Worm (Caenorhabditis elegans) whole organism, L2 larva: Measurements from ENCODE around the gene F53C11.5.

ENCODE experiments used
- C34F6.9 ChIP-seq: fragments of 150-350 bp; optimal IDR thresholded peaks from 2 replicates; lab custom pipeline; 2014; ENCODE audit warnings: missing biosample characterization, missing genetic modification characterization
- F13H6.1 ChIP-seq: sonication (generic microtip); optimal IDR thresholded peaks from 2 replicates; lab custom pipeline; 2016; ENCODE audit warnings: missing genetic modification characterization, missing compliant biosample characterization
- R02D3.7 ChIP-seq: fragments of 150-350 bp; optimal IDR thresholded peaks from 2 replicates; lab custom pipeline; 2014; ENCODE audit warnings: missing biosample characterization, missing genetic modification characterization
- Y55F3AM.14 ChIP-seq: fragments of 200-800 bp; sonication (Bioruptor generic); optimal IDR thresholded peaks from 2 replicates; lab custom pipeline; 2018; ENCODE audit warnings: mild to moderate bottlenecking, missing genetic modification characterization, missing compliant biosample characterization
- alr-1 ChIP-seq: fragments of 150-350 bp; optimal IDR thresholded peaks from 2 replicates; lab custom pipeline; 2014; ENCODE audit warnings: missing biosample characterization, missing genetic modification characterization
- aly-2 ChIP-seq: fragments of 150-350 bp; optimal IDR thresholded peaks from 2 replicates; lab custom pipeline; 2014; ENCODE audit warnings: missing biosample characterization, missing genetic modification characterization
- blmp-1 ChIP-seq: sonication (generic microtip); optimal IDR thresholded peaks from 2 replicates; lab custom pipeline; 2017; ENCODE audit warnings: missing genetic modification characterization, mild to moderate bottlenecking, missing compliant biosample characterization, antibody characterized with exemption, moderate library complexity; ENCODE audit not compliant: insufficient read depth
- ceh-16 ChIP-seq: fragments of 150-350 bp; optimal IDR thresholded peaks from 2 replicates; lab custom pipeline; 2014; ENCODE audit warnings: missing biosample characterization, missing genetic modification characterization
- ceh-82 ChIP-seq: fragments of 150-350 bp; optimal IDR thresholded peaks from 2 replicates; lab custom pipeline; 2014; ENCODE audit warnings: missing biosample characterization, missing genetic modification characterization
- crh-2 ChIP-seq: sonication (generic microtip); optimal IDR thresholded peaks from 2 replicates; lab custom pipeline; 2017; ENCODE audit warnings: missing biosample characterization, missing genetic modification characterization
- dmd-4 ChIP-seq: sonication (generic microtip); optimal IDR thresholded peaks from 2 replicates; lab custom pipeline; 2017; ENCODE audit warnings: missing biosample characterization, missing genetic modification characterization
- elt-1 ChIP-seq: fragments of 150-350 bp; optimal IDR thresholded peaks from 2 replicates; lab custom pipeline; 2014; ENCODE audit warnings: missing biosample characterization, missing genetic modification characterization
- elt-3 ChIP-seq: sonication (generic microtip); optimal IDR thresholded peaks from 2 replicates; lab custom pipeline; 2017; ENCODE audit warnings: missing biosample characterization, missing genetic modification characterization
- fos-1 ChIP-seq: fragments of 150-350 bp; optimal IDR thresholded peaks from 2 replicates; lab custom pipeline; 2014; ENCODE audit warnings: missing biosample characterization, missing genetic modification characterization
- lin-13 ChIP-seq: fragments of 150-350 bp; optimal IDR thresholded peaks from 2 replicates; lab custom pipeline; 2014; ENCODE audit warnings: missing biosample characterization, missing genetic modification reagents, missing genetic modification characterization
- lin-39 ChIP-seq: fragments of 150-350 bp; optimal IDR thresholded peaks from 2 replicates; lab custom pipeline; 2014; ENCODE audit warnings: missing biosample characterization, missing genetic modification reagents, missing genetic modification characterization
- lsy-2 ChIP-seq, 2 experiments: fragments of 150-350 bp in 1 of 2; sonication (generic microtip) in 1 of 2; optimal IDR thresholded peaks; 2 replicates each; lab custom pipeline; 2014 to 2017; ENCODE audit warnings: missing biosample characterization in 2 of 2, missing genetic modification characterization in 2 of 2
- mab-5 ChIP-seq: fragments of 150-350 bp; optimal IDR thresholded peaks from 2 replicates; lab custom pipeline; 2014; ENCODE audit warnings: missing biosample characterization, missing genetic modification characterization
- mbf-1 ChIP-seq: sonication (generic microtip); optimal IDR thresholded peaks from 2 replicates; lab custom pipeline; 2017; ENCODE audit warnings: missing biosample characterization, missing genetic modification characterization
- mdl-1 ChIP-seq, 2 experiments: fragments of 150-350 bp in 1 of 2; sonication (generic microtip) in 1 of 2; optimal IDR thresholded peaks; 2 replicates each; lab custom pipeline; 2017; ENCODE audit warnings: missing biosample characterization in 2 of 2, missing genetic modification characterization in 2 of 2
- nhr-10 ChIP-seq: sonication (generic microtip); optimal IDR thresholded peaks from 2 replicates; lab custom pipeline; 2017; ENCODE audit warnings: missing biosample characterization, missing genetic modification characterization
- nhr-11 ChIP-seq: fragments of 150-350 bp; optimal IDR thresholded peaks from 2 replicates; lab custom pipeline; 2014; ENCODE audit warnings: missing biosample characterization, missing genetic modification characterization
- nhr-12 ChIP-seq: fragments of 150-350 bp; optimal IDR thresholded peaks from 2 replicates; lab custom pipeline; 2014; ENCODE audit warnings: missing biosample characterization, missing genetic modification characterization
- nhr-129 ChIP-seq: fragments of 150-350 bp; optimal IDR thresholded peaks from 2 replicates; lab custom pipeline; 2014; ENCODE audit warnings: missing biosample characterization, missing genetic modification characterization
- nhr-21 ChIP-seq: fragments of 150-350 bp; optimal IDR thresholded peaks from 2 replicates; lab custom pipeline; 2014; ENCODE audit warnings: missing biosample characterization, missing genetic modification characterization
- nhr-23 ChIP-seq: fragments of 150-350 bp; optimal IDR thresholded peaks from 2 replicates; lab custom pipeline; 2014; ENCODE audit warnings: missing biosample characterization, missing genetic modification reagents, missing genetic modification characterization
- nhr-237 ChIP-seq: fragments of 150-350 bp; optimal IDR thresholded peaks from 2 replicates; lab custom pipeline; 2014; ENCODE audit warnings: missing biosample characterization, missing genetic modification characterization
- nhr-25 ChIP-seq: fragments of 150-350 bp; sonication (generic microtip); optimal IDR thresholded peaks from 3 replicates; lab custom pipeline; 2014; ENCODE audit warnings: missing biosample characterization, missing genetic modification characterization
- nhr-77 ChIP-seq: fragments of 150-350 bp; optimal IDR thresholded peaks from 2 replicates; lab custom pipeline; 2014; ENCODE audit warnings: missing biosample characterization, missing genetic modification characterization
- peb-1 ChIP-seq: fragments of 150-350 bp; optimal IDR thresholded peaks from 2 replicates; lab custom pipeline; 2014; ENCODE audit warnings: missing biosample characterization, missing genetic modification characterization
- sem-4 ChIP-seq: fragments of 150-350 bp; optimal IDR thresholded peaks from 2 replicates; lab custom pipeline; 2014; ENCODE audit warnings: missing biosample characterization, missing genetic modification reagents, missing genetic modification characterization
- skn-1 ChIP-seq: sonication (generic microtip); optimal IDR thresholded peaks from 2 replicates; lab custom pipeline; 2017; ENCODE audit warnings: missing biosample characterization, missing genetic modification characterization
- sma-3 ChIP-seq: sonication (generic microtip); optimal IDR thresholded peaks from 2 replicates; lab custom pipeline; 2016; ENCODE audit warnings: missing genetic modification reagents, missing genetic modification characterization, missing compliant biosample characterization
- sma-9 ChIP-seq, 2 experiments: fragments of 150-350 bp in 1 of 2; sonication (generic microtip) in 1 of 2; optimal IDR thresholded peaks; 2 replicates each; lab custom pipeline; 2014 to 2016; ENCODE audit warnings: missing genetic modification characterization in 2 of 2, mild to moderate bottlenecking in 1 of 2, missing biosample characterization in 1 of 2, missing compliant biosample characterization in 1 of 2, missing genetic modification reagents in 1 of 2, moderate library complexity in 1 of 2
- snpc-4 ChIP-seq: fragments of 150-350 bp; optimal IDR thresholded peaks from 2 replicates; lab custom pipeline; 2014; ENCODE audit warnings: missing biosample characterization, missing genetic modification characterization
- unc-39 ChIP-seq: fragments of 150-350 bp; optimal IDR thresholded peaks from 2 replicates; lab custom pipeline; 2014; ENCODE audit warnings: missing biosample characterization, missing genetic modification characterization
- unc-62 ChIP-seq: fragments of 150-350 bp; optimal IDR thresholded peaks from 2 replicates; lab custom pipeline; 2014; ENCODE audit warnings: missing biosample characterization, missing genetic modification reagents, missing genetic modification characterization
- zag-1 ChIP-seq: fragments of 150-350 bp; optimal IDR thresholded peaks from 2 replicates; lab custom pipeline; 2014; ENCODE audit warnings: missing biosample characterization, missing genetic modification characterization
- ztf-4 ChIP-seq: fragments of 150-350 bp; optimal IDR thresholded peaks from 2 replicates; lab custom pipeline; 2014; ENCODE audit warnings: missing biosample characterization, missing genetic modification characterization

Gene F53C11.5

DNA sequence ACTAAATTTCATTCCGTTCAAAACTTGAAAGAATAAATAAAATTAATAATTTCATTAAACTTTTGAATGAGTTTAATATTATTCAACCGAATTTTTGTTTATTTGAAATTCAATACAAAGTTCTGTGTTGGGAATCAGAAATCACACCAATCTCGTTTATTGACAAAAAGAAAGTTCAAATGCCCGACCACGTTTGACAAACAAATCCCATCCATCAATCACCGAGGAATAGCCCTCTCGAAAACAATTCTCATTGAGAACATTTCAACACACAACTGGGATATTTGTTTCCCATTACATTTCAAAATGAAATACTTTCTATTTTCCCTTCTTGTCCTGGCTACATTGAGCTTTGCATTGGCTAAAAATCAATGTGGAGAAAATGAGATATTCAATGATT is 9.5 kb upstream of the F53C11.5 start, which contains the start of gene F53C11.9:
F53C11.9 (plus strand) TSS at position 159 of the 400 bp plus-strand sequence.
- no peak for TF ChIP-seq nhr-237 (tag; lab: Kevin White, UChicago)

DNA sequence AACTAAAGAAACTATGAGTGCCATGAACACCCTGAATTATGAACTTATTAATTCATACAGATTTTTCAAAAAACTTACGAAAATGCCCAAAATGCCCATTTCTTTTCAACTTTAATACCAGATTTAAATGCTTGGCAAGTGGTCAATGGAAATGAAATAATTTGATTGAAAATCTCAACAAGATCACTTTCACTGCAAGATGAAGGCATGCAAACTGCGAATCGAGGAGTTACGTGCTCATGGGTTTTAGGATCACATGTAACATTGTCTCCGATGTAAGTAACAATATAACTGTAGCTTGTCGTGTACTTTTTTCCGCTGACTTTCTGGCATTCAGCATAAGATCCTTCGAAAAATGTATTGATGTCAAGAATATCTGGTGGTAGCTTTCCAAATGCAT is 6.4 kb upstream of the F53C11.5 start:
- TF ChIP-seq F13H6.1 (tag; lab: Kevin White, UChicago) (no peak), fos-1 (tag; lab: Kevin White, UChicago) (no peak), mbf-1 (no peak), skn-1 (no peak), snpc-4 (tag; lab: Kevin White, UChicago) (no peak), unc-62 (GFP tag; lab: Kevin White, UChicago) (no peak), sem-4 (tag; lab: Kevin White, UChicago) (no peak), nhr-11 (tag; lab: Kevin White, UChicago) (no peak), R02D3.7 (no peak), nhr-77 (tag; lab: Kevin White, UChicago) (no peak), lin-39 (tag; lab: Kevin White, UChicago) (no peak)

DNA sequence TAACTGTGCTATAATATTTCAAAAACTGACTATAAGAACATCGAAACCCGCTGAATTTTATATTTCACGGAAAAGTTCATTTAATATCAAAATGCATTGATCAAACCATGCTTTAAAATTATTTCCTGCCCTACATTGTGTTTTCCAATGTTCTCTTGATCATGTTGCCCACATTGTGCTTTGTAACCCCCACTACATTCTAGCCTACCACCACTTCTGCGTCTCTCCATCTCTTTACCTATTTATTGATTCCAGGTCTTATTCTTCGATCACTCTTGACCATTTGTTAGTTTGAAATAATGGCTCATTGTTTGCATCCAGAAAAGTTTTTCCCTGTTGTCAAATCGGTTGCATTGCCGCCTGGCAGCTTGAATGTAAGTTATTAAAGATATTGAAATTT is 5.2 kb upstream of the F53C11.5 start, which contains the start of gene decr-1.1:
decr-1.1 (plus strand) TSS at position 210 of the 400 bp plus-strand sequence.
- no peak for TF ChIP-seq mbf-1
- TF ChIP-seq nhr-129 (tag; lab: Kevin White, UChicago): peak; percentile 4
- TF ChIP-seq lin-39 (tag; lab: Kevin White, UChicago): no peak
- TF ChIP-seq peb-1 (tag; lab: Kevin White, UChicago): no peak
- no peak for TF ChIP-seq ceh-82 (tag; lab: Kevin White, UChicago)
- peak; percentile 26 for TF ChIP-seq fos-1 (tag; lab: Kevin White, UChicago)
- no peak for TF ChIP-seq nhr-23 (tag; lab: Kevin White, UChicago)
- no peak for TF ChIP-seq nhr-10 (tag; lab: Kevin White, UChicago)
- TF ChIP-seq sem-4 (tag; lab: Kevin White, UChicago): no peak
- TF ChIP-seq sma-9 (GFP tag; optimal IDR thresholded peaks at IDR 0.05; lab: Kevin White, UChicago): peak; percentile 34
- TF ChIP-seq sma-9 (tag; optimal IDR thresholded peaks at IDR 0.05; lab: Kevin White, UChicago): no peak
- no peak for TF ChIP-seq lsy-2 (tag; optimal IDR thresholded peaks at IDR 0.05; lab: Kevin White, UChicago)
- no peak for TF ChIP-seq elt-3 (tag; lab: Kevin White, UChicago)
- no peak for TF ChIP-seq nhr-11 (tag; lab: Kevin White, UChicago)

DNA sequence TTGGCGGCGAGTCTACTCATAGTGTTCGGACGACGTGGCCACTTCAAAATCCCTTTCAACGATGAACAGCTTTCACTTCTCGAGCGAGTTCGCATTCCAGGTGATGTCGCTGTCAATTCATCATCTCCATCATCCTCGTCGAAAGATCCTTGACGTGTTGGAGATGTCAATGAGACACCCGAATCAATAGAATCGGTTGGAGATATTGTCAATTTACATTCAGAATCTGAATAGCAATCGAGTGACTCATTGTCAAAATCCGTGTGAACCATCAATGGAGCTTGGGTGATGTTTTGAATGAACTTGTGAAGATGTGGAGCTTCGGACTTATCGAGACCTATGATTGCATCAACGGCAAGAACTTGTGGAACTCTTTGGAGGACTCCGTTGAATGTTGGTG is 1.6 kb upstream of the F53C11.5 start:
- no peak for TF ChIP-seq ceh-82 (tag; lab: Kevin White, UChicago)
- TF ChIP-seq nhr-23 (tag; lab: Kevin White, UChicago): no peak
- TF ChIP-seq skn-1: no peak
- TF ChIP-seq lin-13 (GFP tag; lab: Kevin White, UChicago): no peak
- no peak for TF ChIP-seq ceh-16 (tag; lab: Kevin White, UChicago)
- TF ChIP-seq mab-5 (tag; lab: Kevin White, UChicago): no peak
- no peak for TF ChIP-seq elt-1 (tag; lab: Kevin White, UChicago)
- no peak for TF ChIP-seq nhr-77 (tag; lab: Kevin White, UChicago)
- TF ChIP-seq mbf-1: no peak
- no peak for TF ChIP-seq lin-39 (tag; lab: Kevin White, UChicago)
- no peak for TF ChIP-seq unc-39 (tag; lab: Kevin White, UChicago)
- TF ChIP-seq C34F6.9 (tag; lab: Kevin White, UChicago): no peak
- no peak for TF ChIP-seq sma-9 (GFP tag; optimal IDR thresholded peaks at IDR 0.05; lab: Kevin White, UChicago)
- TF ChIP-seq sma-9 (tag; optimal IDR thresholded peaks at IDR 0.05; lab: Kevin White, UChicago): no peak
- no peak for TF ChIP-seq blmp-1 (tag; lab: Kevin White, UChicago)
- no peak for TF ChIP-seq sma-3 (GFP tag; lab: Kevin White, UChicago)
- no peak for TF ChIP-seq nhr-10 (tag; lab: Kevin White, UChicago)
- no peak for TF ChIP-seq alr-1
- TF ChIP-seq, all 48 proteins: peak for 0

DNA sequence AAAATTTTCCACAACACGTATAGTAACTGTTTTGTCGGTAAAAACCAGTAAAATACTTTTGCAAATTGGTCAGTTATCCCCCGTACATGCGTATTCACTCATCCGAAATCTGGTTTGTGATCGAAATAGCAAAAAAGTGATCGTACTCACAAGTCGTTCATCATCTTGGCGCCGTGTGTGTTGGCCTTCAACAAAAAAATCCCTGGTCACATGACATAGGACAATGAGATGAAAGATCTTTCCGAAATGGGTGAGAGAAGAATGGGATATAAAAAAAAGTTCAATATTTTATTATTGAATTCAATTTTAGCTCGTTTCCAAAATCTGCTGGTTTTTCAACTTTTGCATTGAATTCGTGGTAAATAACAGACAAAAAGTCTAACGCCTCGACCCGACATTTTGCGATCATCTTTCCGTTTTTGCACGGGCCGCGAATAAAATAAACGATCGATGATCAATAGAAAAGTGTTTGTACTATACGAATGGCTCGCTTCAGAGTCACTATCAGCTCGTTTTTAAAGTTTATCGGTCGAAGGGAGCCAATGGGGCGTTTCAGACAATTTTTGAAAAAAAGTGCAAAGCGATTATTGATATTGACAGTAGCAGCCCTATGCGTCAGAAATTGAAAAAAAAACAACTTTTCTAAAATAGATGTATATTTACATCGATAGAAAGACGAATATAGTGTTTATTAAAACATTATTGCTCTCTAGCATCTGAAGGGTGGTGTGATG is 766 bp downstream of the F53C11.5 start:
- TF ChIP-seq nhr-129 (tag; lab: Kevin White, UChicago) (peak; percentile 50), zag-1 (tag; lab: Kevin White, UChicago) (no peak), sem-4 (tag; lab: Kevin White, UChicago) (peak; percentile 23), nhr-25 (tag; lab: Kevin White, UChicago) (peak; percentile 65), dmd-4 (tag; lab: Kevin White, UChicago) (no peak), nhr-12 (tag; lab: Kevin White, UChicago) (no peak), peb-1 (tag; lab: Kevin White, UChicago) (no peak), fos-1 (tag; lab: Kevin White, UChicago) (peak; percentile 9), blmp-1 (tag; lab: Kevin White, UChicago) (peak; percentile 6), nhr-21 (peak; percentile 39), lin-13 (GFP tag; lab: Kevin White, UChicago) (no peak), sma-9 (GFP tag; optimal IDR thresholded peaks at IDR 0.05; lab: Kevin White, UChicago) (peak; percentile 67), sma-9 (tag; optimal IDR thresholded peaks at IDR 0.05; lab: Kevin White, UChicago) (no peak), Y55F3AM.14 (GFP tag; lab: Kevin White, UChicago) (no peak), ztf-4 (no peak), aly-2 (tag; lab: Kevin White, UChicago) (no peak), mdl-1 (tag; optimal IDR thresholded peaks at IDR 0.05; lab: Kevin White, UChicago) (no peak), C34F6.9 (tag; lab: Kevin White, UChicago) (no peak), crh-2 (peak; percentile 10), elt-3 (tag; lab: Kevin White, UChicago) (no peak), sma-3 (GFP tag; lab: Kevin White, UChicago) (no peak), F13H6.1 (tag; lab: Kevin White, UChicago) (peak; percentile 19)
